Worm (Caenorhabditis elegans) whole organism, young adult: ENCODE data around the gene R102.1.

Source experiments
- Y67H2A.10 ChIP-seq: fragments of 200-800 bp; sonication (Bioruptor generic); conservative IDR thresholded peaks from 2 replicates; pipeline ENCODE4 v1.3.6; 2022; ENCODE audit warnings: missing genetic modification reagents, missing genetic modification characterization, missing compliant biosample characterization
- lin-26 ChIP-seq: fragments of 200-800 bp; sonication (Bioruptor generic); IDR thresholded peaks from 2 replicates; pipeline ENCODE4 v1.3.6; 2022; ENCODE audit warnings: missing genetic modification reagents, missing genetic modification characterization, missing compliant biosample characterization
- mcd-1 ChIP-seq: fragments of 200-800 bp; sonication (Bioruptor generic); IDR thresholded peaks from 2 replicates; pipeline ENCODE4 v1.3.6; 2022; ENCODE audit warnings: missing genetic modification reagents, missing genetic modification characterization, missing compliant biosample characterization
- nfya-1 ChIP-seq: sonication (generic microtip); optimal IDR thresholded peaks from 2 replicates; lab custom pipeline; 2017; ENCODE audit warnings: antibody characterized with exemption, missing compliant biosample characterization, missing genetic modification characterization, borderline replicate concordance; ENCODE audit not compliant: insufficient read depth

R102.1 gene

ce11 chrIV:10734527-10735436, 48.9 kb downstream of the R102.1 start, which contains the start of the genes orc-5 and cyb-1 (continued):
- peak; percentile 83 for TF ChIP-seq mcd-1 (GFP tag; lab: Robert Waterston, UW)
- no peak for TF ChIP-seq lin-26 (GFP tag; lab: Robert Waterston, UW)
- TF ChIP-seq nfya-1 (tag; lab: Kevin White, UChicago) = no peak
- no peak for TF ChIP-seq Y67H2A.10 (GFP tag; lab: Robert Waterston, UW)
- TF ChIP-seq, all 124 proteins: peak for 21
